Fruit fly (Drosophila melanogaster) Kc167 (cell line): Measurements from ENCODE around the gene spdi.

Experiments used
- Myc ChIP-seq: fragments of >200 bp; optimal IDR thresholded peaks from 2 replicates; lab custom pipeline; 2017; ENCODE audit warnings: missing external identifiers
- Sin3A ChIP-seq: fragments of >200 bp; optimal IDR thresholded peaks from 2 replicates; lab custom pipeline; 2018; ENCODE audit warnings: missing external identifiers
- h ChIP-seq: fragments of >200 bp; optimal IDR thresholded peaks from 3 replicates; lab custom pipeline; 2018; ENCODE audit warnings: missing external identifiers
- insv ChIP-seq: fragments of >200 bp; optimal IDR thresholded peaks from 3 replicates; lab custom pipeline; 2018; ENCODE audit warnings: missing external identifiers
- psq ChIP-seq: fragments of >200 bp; optimal IDR thresholded peaks from 2 replicates; lab custom pipeline; 2017; ENCODE audit warnings: missing external identifiers
- ttk ChIP-seq: sonication (Bioruptor generic); optimal IDR thresholded peaks from 2 replicates; lab custom pipeline; 2017; ENCODE audit warnings: missing external identifiers

Gene spdi

dm6 chrX:601984-602383, 18.0 kb downstream of the spdi start:
- TF ChIP-seq psq (lab: Kevin White, UChicago) (no peak), Sin3A (no peak), Myc (no peak), ttk (lab: Kevin White, UChicago) (no peak), insv (lab: Kevin White, UChicago) (no peak), h (lab: Kevin White, UChicago) (no peak)

- TF ChIP-seq insv (lab: Kevin White, UChicago) (no peak), ttk (lab: Kevin White, UChicago) (no peak), psq (lab: Kevin White, UChicago) (no peak), h (lab: Kevin White, UChicago) (no peak)
Measured at dm6 chrX:599727-600126, 20.3 kb downstream of the spdi start.

- TF ChIP-seq Sin3A: no peak
- TF ChIP-seq Myc: no peak
- TF ChIP-seq ttk (lab: Kevin White, UChicago): no peak
- no peak for TF ChIP-seq psq (lab: Kevin White, UChicago)
- no peak for TF ChIP-seq insv (lab: Kevin White, UChicago)
- TF ChIP-seq h (lab: Kevin White, UChicago): no peak
Measured at dm6 chrX:598322-599057, 21.5 kb downstream of the spdi start.

dm6 chrX:597057-597456, 22.9 kb downstream of the spdi start:
- TF ChIP-seq insv (lab: Kevin White, UChicago) (no peak), psq (lab: Kevin White, UChicago) (no peak), Myc (no peak), Sin3A (no peak), h (lab: Kevin White, UChicago) (no peak), ttk (lab: Kevin White, UChicago) (no peak)

dm6 chrX:592588-593288, 27.3 kb downstream of the spdi start:
- TF ChIP-seq psq (lab: Kevin White, UChicago): no peak
- TF ChIP-seq Sin3A: no peak
- TF ChIP-seq insv (lab: Kevin White, UChicago): no peak
- no peak for TF ChIP-seq h (lab: Kevin White, UChicago)
- TF ChIP-seq ttk (lab: Kevin White, UChicago): no peak
- TF ChIP-seq Myc: no peak

dm6 chrX:590479-590878, 29.5 kb downstream of the spdi start:
- TF ChIP-seq insv (lab: Kevin White, UChicago) (no peak), ttk (lab: Kevin White, UChicago) (no peak), h (lab: Kevin White, UChicago) (no peak), psq (lab: Kevin White, UChicago) (no peak), Sin3A (no peak), Myc (no peak)

dm6 chrX:588941-589340, 31.1 kb downstream of the spdi start:
- TF ChIP-seq Sin3A (no peak), insv (lab: Kevin White, UChicago) (no peak), psq (lab: Kevin White, UChicago) (no peak), ttk (lab: Kevin White, UChicago) (no peak), h (lab: Kevin White, UChicago) (no peak), Myc (no peak)

dm6 chrX:581825-582224, 38.2 kb downstream of the spdi start, which contains the start of gene vnd:
Gene vnd (plus strand): TSS chrX:582121.
- TF ChIP-seq h (lab: Kevin White, UChicago) (no peak), psq (lab: Kevin White, UChicago) (no peak), ttk (lab: Kevin White, UChicago) (no peak), Myc (no peak), insv (lab: Kevin White, UChicago) (no peak), Sin3A (no peak)

- TF ChIP-seq ttk (lab: Kevin White, UChicago): no peak
Measured at dm6 chrX:580635-581034, 39.4 kb downstream of the spdi start.

- TF ChIP-seq h (lab: Kevin White, UChicago) (no peak), ttk (lab: Kevin White, UChicago) (no peak), insv (lab: Kevin White, UChicago) (no peak), Myc (no peak), Sin3A (no peak), psq (lab: Kevin White, UChicago) (no peak)
Measured at dm6 chrX:546372-547006, 73.5 kb downstream of the spdi start.

- TF ChIP-seq h (lab: Kevin White, UChicago) (no peak), ttk (lab: Kevin White, UChicago) (no peak), Sin3A (no peak), Myc (no peak), psq (lab: Kevin White, UChicago) (no peak), insv (lab: Kevin White, UChicago) (no peak)
Measured at dm6 chrX:542069-542468, 77.9 kb downstream of the spdi start.
